Fruit fly (Drosophila melanogaster): ENCODE results near the gene CG9915.
A peak's percentile ranks its signal among the peaks of the same experiment; 100 is the strongest.

The CG9915 gene

DNA sequence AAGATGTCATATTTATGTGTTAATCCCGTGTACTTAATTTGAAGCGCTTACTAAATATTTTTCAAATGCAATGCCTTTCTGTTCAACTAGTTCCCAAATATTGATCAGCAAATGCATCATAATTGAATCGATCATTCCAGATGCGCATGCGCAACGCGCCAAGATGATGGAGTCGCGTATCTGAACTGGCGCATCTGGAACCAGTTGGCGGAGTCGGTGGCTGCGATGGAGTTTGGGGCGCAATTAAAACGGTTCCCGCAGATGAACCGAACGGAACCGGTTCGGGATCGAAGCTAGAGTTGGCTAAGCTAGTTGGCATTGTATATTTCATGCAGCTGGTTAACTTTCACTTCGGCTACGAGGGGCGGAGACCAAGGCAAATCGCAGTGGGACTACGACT, 12.5 kb upstream of the CG9915 start, which contains the start of gene CalpC (continued):
- no peak for TF ChIP-seq B-H1 (GFP tag; IDR thresholded peaks at IDR 0.05)
- TF ChIP-seq CG9876 (GFP tag; optimal IDR thresholded peaks at IDR 0.05), result no peak
- TF ChIP-seq CG17912 (GFP tag; optimal IDR thresholded peaks at IDR 0.05), result no peak
- TF ChIP-seq gsb-n (tag; optimal IDR thresholded peaks at IDR 0.05), result no peak
- no peak for TF ChIP-seq pita (GFP tag; optimal IDR thresholded peaks at IDR 0.05)
- no peak for TF ChIP-seq sqz (GFP tag; optimal IDR thresholded peaks at IDR 0.05)
- peak; percentile 98 for TF ChIP-seq CG15514 (GFP tag; optimal IDR thresholded peaks at IDR 0.05)
- TF ChIP-seq nom (GFP tag; optimal IDR thresholded peaks at IDR 0.05), result peak; percentile 18
- peak; percentile 39 for TF ChIP-seq ewg (GFP tag; optimal IDR thresholded peaks at IDR 0.05)
- no peak for TF ChIP-seq shn (GFP tag; optimal IDR thresholded peaks at IDR 0.05)
- no peak for TF ChIP-seq CG10979 (tag; optimal IDR thresholded peaks at IDR 0.05)
- TF ChIP-seq ind (GFP tag; optimal IDR thresholded peaks at IDR 0.05), result no peak
- TF ChIP-seq CG10321 (GFP tag; IDR thresholded peaks at IDR 0.05), result no peak
- 0 out of 2 replicates have a peak, but pooled peaks have one; percentile 40 for TF ChIP-seq bbx (GFP tag; IDR thresholded peaks at IDR 0.05; ENCODE audit: partially characterized antibody)
- TF ChIP-seq NK7.1 (GFP tag; optimal IDR thresholded peaks at IDR 0.05), result no peak
- TF ChIP-seq schlank (tag; optimal IDR thresholded peaks at IDR 0.05), result no peak
- peak; percentile 33 for TF ChIP-seq MESR4 (GFP tag; optimal IDR thresholded peaks at IDR 0.05)
- TF ChIP-seq kni (GFP tag; optimal IDR thresholded peaks at IDR 0.05), result no peak
- TF ChIP-seq Ssrp (tag; optimal IDR thresholded peaks at IDR 0.05), result no peak
- TF ChIP-seq CG34422 (GFP tag; IDR thresholded peaks at IDR 0.05), result no peak
- peak; percentile 34 for TF ChIP-seq Dp (GFP tag; optimal IDR thresholded peaks at IDR 0.05)
- TF ChIP-seq HLH3B (GFP tag; IDR thresholded peaks at IDR 0.05), result no peak
- TF ChIP-seq CG12769 (tag; optimal IDR thresholded peaks at IDR 0.05), result peak; percentile 46
- no peak for TF ChIP-seq CG8765 (GFP tag; IDR thresholded peaks at IDR 0.05)
- TF ChIP-seq toy (GFP tag; IDR thresholded peaks at IDR 0.05), result no peak
- no peak for TF ChIP-seq pros (GFP tag; optimal IDR thresholded peaks at IDR 0.05)
- peak; percentile 17 for TF ChIP-seq Sry-δ (GFP tag; optimal IDR thresholded peaks at IDR 0.05)
- no peak for TF ChIP-seq CG8290 (GFP tag; optimal IDR thresholded peaks at IDR 0.05)
- TF ChIP-seq CG8290 (tag; optimal IDR thresholded peaks at IDR 0.05), result no peak
- TF ChIP-seq CG6654 (GFP tag; optimal IDR thresholded peaks at IDR 0.05), result no peak
- TF ChIP-seq cg (GFP tag; optimal IDR thresholded peaks at IDR 0.05), result no peak
- TF ChIP-seq CG12104 (GFP tag; optimal IDR thresholded peaks at IDR 0.05), result no peak
- no peak for TF ChIP-seq sr (GFP tag; IDR thresholded peaks at IDR 0.05)
- no peak for TF ChIP-seq MTF-1 (GFP tag; optimal IDR thresholded peaks at IDR 0.05; ENCODE audit: borderline replicate concordance)
- no peak for TF ChIP-seq sug (tag; optimal IDR thresholded peaks at IDR 0.05)
- no peak for TF ChIP-seq odd (GFP tag; optimal IDR thresholded peaks at IDR 0.05)
- TF ChIP-seq tin (GFP tag; optimal IDR thresholded peaks at IDR 0.05), result no peak
- TF ChIP-seq mld (GFP tag; IDR thresholded peaks at IDR 0.05; ENCODE audit: partially characterized antibody), result no peak
- no peak for TF ChIP-seq jigr1 (GFP tag; IDR thresholded peaks at IDR 0.05)
- no peak for TF ChIP-seq CG1529 (GFP tag; optimal IDR thresholded peaks at IDR 0.05)
- TF ChIP-seq CG42726 (GFP tag; IDR thresholded peaks at IDR 0.05; ENCODE audit: partially characterized antibody), result 0 out of 2 replicates have a peak, but pooled peaks have one; percentile 11
- TF ChIP-seq CG30403 (GFP tag; optimal IDR thresholded peaks at IDR 0.05), result no peak
- no peak for TF ChIP-seq H2.0 (GFP tag; IDR thresholded peaks at IDR 0.05)
- TF ChIP-seq Doc3 (GFP tag; IDR thresholded peaks at IDR 0.05; ENCODE audit: partially characterized antibody), result no peak
- TF ChIP-seq knrl (GFP tag; IDR thresholded peaks at IDR 0.05; ENCODE audit: partially characterized antibody), result 0 out of 3 replicates have a peak, but pooled peaks have one; percentile 21
- no peak for TF ChIP-seq CG9797 (GFP tag; optimal IDR thresholded peaks at IDR 0.05)
- no peak for TF ChIP-seq lilli (GFP tag; optimal IDR thresholded peaks at IDR 0.05)
- no peak for TF ChIP-seq CG11085 (GFP tag; IDR thresholded peaks at IDR 0.05)
- TF ChIP-seq CG2116 (GFP tag; optimal IDR thresholded peaks at IDR 0.05), result peak; percentile 3
- TF ChIP-seq chinmo (GFP tag; IDR thresholded peaks at IDR 0.05; ENCODE audit: partially characterized antibody), result peak; percentile 78; the same call in 2 of the 4 replicates
- no peak for TF ChIP-seq trh (GFP tag; optimal IDR thresholded peaks at IDR 0.05)

Data from whole organism, embryonic.